Fruit fly (Drosophila melanogaster) whole organism: ENCODE measurements around the gene Ufsp2.

ENCODE experiments used
- CG8478 ChIP-seq: fragments of >200 bp; optimal IDR thresholded peaks from 2 replicates; lab custom pipeline; 2018; ENCODE audit warnings: inconsistent platforms
- EcR ChIP-seq, 2 experiments: fragments of >200 bp; optimal IDR thresholded peaks; 2 replicates each; lab custom pipeline; 2017; ENCODE audit warnings: missing biosample characterization in 2 of 2, missing genetic modification characterization in 2 of 2, missing genetic modification reagents in 2 of 2
- pan ChIP-seq: fragments of >200 bp; optimal IDR thresholded peaks from 2 replicates; lab custom pipeline; 2017
- psq ChIP-seq: fragments of >200 bp; optimal IDR thresholded peaks from 2 replicates; lab custom pipeline; 2017
- usp ChIP-seq: fragments of >200 bp; optimal IDR thresholded peaks from 2 replicates; lab custom pipeline; 2017; ENCODE audit warnings: missing biosample characterization, missing genetic modification characterization, mixed read lengths

dm6 chr3L:15531423-15532325 lies 44.7 kb upstream of the Ufsp2 start, which contains the start of gene CG43248:
- TF ChIP-seq psq, result no peak
- no peak for TF ChIP-seq usp (GFP tag; lab: Kevin White, UChicago)
- TF ChIP-seq CG8478 (lab: Kevin White, UChicago), result no peak
- no peak for TF ChIP-seq EcR (GFP tag; optimal IDR thresholded peaks at IDR 0.05; lab: Kevin White, UChicago)
- TF ChIP-seq pan (lab: Kevin White, UChicago), result no peak
